Worm (Caenorhabditis elegans) whole organism, L3 larva: Measurements from ENCODE around the gene F17C11.13.
A peak's percentile ranks its signal among the peaks of the same experiment; 100 is the strongest.

Experiments
- tbx-2 ChIP-seq: sonication (generic microtip); optimal IDR thresholded peaks from 2 replicates; lab custom pipeline; 2016; ENCODE audit warnings: mild to moderate bottlenecking, missing genetic modification characterization, missing compliant biosample characterization
- unc-62 ChIP-seq: fragments of 150-350 bp; sonication (generic microtip); optimal IDR thresholded peaks from 4 replicates; lab custom pipeline; 2014; ENCODE audit warnings: missing biosample characterization, missing genetic modification reagents, missing genetic modification characterization

DNA sequence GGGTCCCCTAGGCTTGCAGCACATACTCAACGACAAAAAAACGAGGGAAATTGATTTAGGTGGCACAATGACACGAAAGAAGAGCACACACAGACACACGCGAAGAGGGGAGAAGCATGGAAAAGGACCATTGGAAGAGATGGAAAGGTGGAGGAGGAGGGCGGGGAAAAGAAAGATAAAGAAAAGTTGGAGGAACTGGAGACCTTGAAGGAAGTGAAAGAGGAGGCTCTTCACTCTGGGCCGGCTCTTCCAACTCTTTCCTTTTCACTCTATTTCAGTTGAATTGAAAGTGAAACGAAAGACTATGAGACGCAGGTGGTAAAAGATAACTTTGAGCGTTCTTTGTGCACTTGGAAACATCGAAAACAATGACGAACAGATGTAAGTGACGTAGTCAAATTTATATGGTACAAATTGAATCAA lies 5.7 kb downstream of the F17C11.13 start:
- TF ChIP-seq tbx-2 (tag; lab: Kevin White, UChicago) (peak; percentile 59), unc-62 (no peak)
